Fruit fly (Drosophila melanogaster): ENCODE results near the gene L2HGDH.

DNA sequence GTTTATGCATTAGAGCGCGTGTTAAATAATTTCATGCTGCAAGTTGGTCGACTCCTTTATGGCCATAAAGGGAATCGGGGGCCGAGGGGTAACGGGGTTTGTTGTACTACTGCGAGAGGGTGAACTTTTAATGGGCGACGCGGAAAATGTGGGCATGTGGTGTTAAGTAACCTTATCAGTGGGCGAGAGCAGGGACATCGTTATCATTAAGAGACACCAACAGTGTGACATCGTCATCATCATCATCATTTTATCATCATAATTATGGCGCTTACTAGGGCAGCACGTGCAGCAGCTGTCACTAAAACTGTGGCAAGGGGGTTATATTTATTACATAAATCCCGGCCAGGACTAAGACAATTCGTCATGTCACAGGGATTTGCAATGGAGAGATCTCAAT lies 48.9 kb downstream of the L2HGDH start:
- TF ChIP-seq CG11617 (GFP tag; optimal IDR thresholded peaks at IDR 0.05) (no peak), CG7045 (GFP tag; optimal IDR thresholded peaks at IDR 0.05) (no peak)
